Comparison of ENCODE assay signal across 4 fruit fly cellular contexts in genomic region chr3L:22351550-22351949, dm6.
TF ChIP-seq lines count a peak whose summit lies in the region.

No protein-coding gene starts in this region.

- TF ChIP-seq CTCF in whole organism, embryonic (GFP tag; optimal IDR thresholded peaks at IDR 0.05; lab: Kevin White, UChicago), result no peak

TF ChIP-seq in whole organism, embryonic, 481 proteins besides CTCF, POLR2A, EP300 and RAD21:
- TF ChIP-seq gcm (GFP tag; optimal IDR thresholded peaks at IDR 0.05; lab: Kevin White, UChicago), result peak; percentile 12
- peak; percentile 30 for TF ChIP-seq grn (GFP tag; optimal IDR thresholded peaks at IDR 0.05; lab: Kevin White, UChicago)
- TF ChIP-seq BEAF-32 (GFP tag; optimal IDR thresholded peaks at IDR 0.05; lab: Kevin White, UChicago), result peak; percentile 15
- TF ChIP-seq Sry-β (GFP tag; optimal IDR thresholded peaks at IDR 0.05; lab: Kevin White, UChicago), result peak; percentile 56
- TF ChIP-seq Dip3 (GFP tag; optimal IDR thresholded peaks at IDR 0.05; lab: Kevin White, UChicago), result no peak

TF ChIP-seq in whole organism, prepupa, 60 proteins besides CTCF, POLR2A, EP300 and RAD21:
- 0 out of 3 replicates have a peak, but pooled peaks have one; percentile 33 for TF ChIP-seq CG6163 (GFP tag; IDR thresholded peaks at IDR 0.05; lab: Robert Waterston, UW)
- no peak for TF ChIP-seq CG16779 (tag; optimal IDR thresholded peaks at IDR 0.05; lab: Kevin White, UChicago)
- peak in 1 of 2 experiments; percentile 65 for TF ChIP-seq ss (GFP tag; optimal IDR thresholded peaks at IDR 0.05; lab: Kevin White, UChicago)

TF ChIP-seq in whole organism, pupa, 21 proteins besides CTCF, POLR2A, EP300 and RAD21:
- TF ChIP-seq CG4496 (GFP tag; IDR thresholded peaks at IDR 0.05; lab: Robert Waterston, UW), result peak; percentile 56; the same call in 2 of the 3 replicates
- TF ChIP-seq CG15710 (tag; optimal IDR thresholded peaks at IDR 0.05; lab: Kevin White, UChicago), result no peak
- peak; percentile 53 for TF ChIP-seq gl (tag; optimal IDR thresholded peaks at IDR 0.05; lab: Kevin White, UChicago)
- no peak for TF ChIP-seq CG12605 (GFP tag; IDR thresholded peaks at IDR 0.05; lab: Robert Waterston, UW)
- TF ChIP-seq rn (GFP tag; IDR thresholded peaks at IDR 0.05; lab: Robert Waterston, UW), result no peak
- peak; percentile 29 for TF ChIP-seq CG13204 (GFP tag; optimal IDR thresholded peaks at IDR 0.05; lab: Kevin White, UChicago)
- no peak for TF ChIP-seq CG9948 (tag; optimal IDR thresholded peaks at IDR 0.05; lab: Kevin White, UChicago)
- no peak for TF ChIP-seq Snoo (tag; optimal IDR thresholded peaks at IDR 0.05; lab: Kevin White, UChicago)
TF ChIP-seq in whole organism, pupa: peak in this region for 3.

TF ChIP-seq in whole organism, wandering third instar larva, 38 proteins besides CTCF, POLR2A, EP300 and RAD21:
- TF ChIP-seq Abd-B (GFP tag; optimal IDR thresholded peaks at IDR 0.05; lab: Kevin White, UChicago) (no peak), h (GFP tag; optimal IDR thresholded peaks at IDR 0.05; lab: Kevin White, UChicago) (peak; percentile 9), lola (GFP tag; optimal IDR thresholded peaks at IDR 0.05; lab: Kevin White, UChicago) (no peak), woc (GFP tag; optimal IDR thresholded peaks at IDR 0.05; lab: Kevin White, UChicago) (peak; percentile 56), fru (GFP tag; optimal IDR thresholded peaks at IDR 0.05; lab: Kevin White, UChicago) (peak; percentile 2)
